Worm (Caenorhabditis elegans) whole organism, L3 larva: ENCODE measurements around the gene str-74.

Experiments
- R02D3.7 ChIP-seq: fragments of 150-350 bp; optimal IDR thresholded peaks from 2 replicates; lab custom pipeline; 2014; ENCODE audit warnings: missing biosample characterization, missing genetic modification characterization
- ZK546.5 ChIP-seq: sonication (generic microtip); optimal IDR thresholded peaks from 2 replicates; lab custom pipeline; 2017; ENCODE audit warnings: missing biosample characterization, missing genetic modification characterization
- aly-2 ChIP-seq: fragments of 150-350 bp; optimal IDR thresholded peaks from 2 replicates; lab custom pipeline; 2014; ENCODE audit warnings: missing biosample characterization, missing genetic modification characterization
- ama-1 ChIP-seq: fragments of 150-350 bp; optimal IDR thresholded peaks from 2 replicates; lab custom pipeline; 2018
- ceh-16 ChIP-seq: sonication (generic microtip); optimal IDR thresholded peaks from 2 replicates; lab custom pipeline; 2017; ENCODE audit warnings: missing biosample characterization, missing genetic modification characterization
- ceh-28 ChIP-seq: fragments of 150-350 bp; optimal IDR thresholded peaks from 2 replicates; lab custom pipeline; 2014; ENCODE audit warnings: missing biosample characterization, missing genetic modification reagents, missing genetic modification characterization
- ceh-82 ChIP-seq: fragments of 150-350 bp; optimal IDR thresholded peaks from 2 replicates; lab custom pipeline; 2014; ENCODE audit warnings: missing biosample characterization, missing genetic modification characterization
- ceh-9 ChIP-seq: sonication (generic microtip); optimal IDR thresholded peaks from 2 replicates; lab custom pipeline; 2018; ENCODE audit warnings: missing biosample characterization, missing genetic modification characterization
- daf-12 ChIP-seq: fragments of 150-350 bp; optimal IDR thresholded peaks from 2 replicates; lab custom pipeline; 2014; ENCODE audit warnings: missing biosample characterization, missing genetic modification reagents, missing genetic modification characterization
- egl-27 ChIP-seq: sonication (generic microtip); optimal IDR thresholded peaks from 4 replicates; lab custom pipeline; 2017; ENCODE audit warnings: missing biosample characterization, missing genetic modification reagents, missing genetic modification characterization
- egl-5 ChIP-seq: fragments of 150-350 bp; optimal IDR thresholded peaks from 2 replicates; lab custom pipeline; 2017; ENCODE audit warnings: missing biosample characterization, missing genetic modification reagents, missing genetic modification characterization, inconsistent platforms
- elt-1 ChIP-seq: fragments of 150-350 bp; optimal IDR thresholded peaks from 2 replicates; lab custom pipeline; 2014; ENCODE audit warnings: missing biosample characterization, missing genetic modification characterization
- elt-3 ChIP-seq, 3 experiments: fragments of 150-350 bp in 1 of 3; sonication (generic microtip) in 2 of 3; optimal IDR thresholded peaks; 2 replicates in 2 of 3; 4 replicates in 1 of 3; lab custom pipeline; 2014 to 2017; ENCODE audit warnings: missing biosample characterization in 3 of 3, missing genetic modification characterization in 3 of 3
- eor-1 ChIP-seq, 2 experiments: fragments of 150-350 bp; optimal IDR thresholded peaks; 2 replicates each; lab custom pipeline; 2014 to 2018; ENCODE audit warnings: missing biosample characterization in 2 of 2, missing genetic modification characterization in 2 of 2
- fos-1 ChIP-seq: fragments of 150-350 bp; optimal IDR thresholded peaks from 2 replicates; lab custom pipeline; 2014; ENCODE audit warnings: missing biosample characterization, missing genetic modification characterization
- jun-1 ChIP-seq: fragments of 150-350 bp; optimal IDR thresholded peaks from 2 replicates; lab custom pipeline; 2014; ENCODE audit warnings: missing biosample characterization, missing genetic modification reagents, missing genetic modification characterization
- lsy-12 ChIP-seq: sonication (generic microtip); optimal IDR thresholded peaks from 2 replicates; lab custom pipeline; 2016; ENCODE audit warnings: mild to moderate bottlenecking, missing genetic modification characterization, missing compliant biosample characterization
- mdl-1 ChIP-seq: fragments of 150-350 bp; optimal IDR thresholded peaks from 2 replicates; lab custom pipeline; 2014; ENCODE audit warnings: missing biosample characterization, missing genetic modification characterization
- nfya-1 ChIP-seq: sonication (generic microtip); optimal IDR thresholded peaks from 2 replicates; lab custom pipeline; 2017; ENCODE audit warnings: missing genetic modification characterization, mild to moderate bottlenecking, missing compliant biosample characterization, antibody characterized with exemption, moderate library complexity; ENCODE audit not compliant: insufficient read depth
- nhr-12 ChIP-seq: fragments of 150-350 bp; optimal IDR thresholded peaks from 2 replicates; lab custom pipeline; 2014; ENCODE audit warnings: missing biosample characterization, missing genetic modification characterization
- nhr-23 ChIP-seq: fragments of 150-350 bp; optimal IDR thresholded peaks from 2 replicates; lab custom pipeline; 2014; ENCODE audit warnings: missing biosample characterization, missing genetic modification reagents, missing genetic modification characterization
- nhr-237 ChIP-seq: fragments of 150-350 bp; optimal IDR thresholded peaks from 2 replicates; lab custom pipeline; 2014; ENCODE audit warnings: missing biosample characterization, missing genetic modification characterization
- nhr-25 ChIP-seq: sonication (generic microtip); optimal IDR thresholded peaks from 2 replicates; lab custom pipeline; 2017; ENCODE audit warnings: missing biosample characterization, missing genetic modification characterization
- nhr-28 ChIP-seq: fragments of 150-350 bp; optimal IDR thresholded peaks from 2 replicates; lab custom pipeline; 2014; ENCODE audit warnings: missing biosample characterization, missing genetic modification characterization
- nhr-43 ChIP-seq: sonication (generic microtip); optimal IDR thresholded peaks from 2 replicates; lab custom pipeline; 2016; ENCODE audit warnings: mild to moderate bottlenecking, missing genetic modification characterization, missing compliant biosample characterization; ENCODE audit not compliant: poor library complexity, severe bottlenecking
- nhr-67 ChIP-seq: fragments of 150-350 bp; optimal IDR thresholded peaks from 2 replicates; lab custom pipeline; 2014; ENCODE audit warnings: missing biosample characterization, missing genetic modification characterization
- nhr-76 ChIP-seq: fragments of 150-350 bp; sonication (generic microtip); optimal IDR thresholded peaks from 5 replicates; lab custom pipeline; 2014; ENCODE audit warnings: missing biosample characterization, missing genetic modification characterization
- pha-4 ChIP-seq: fragments of 150-350 bp; optimal IDR thresholded peaks from 2 replicates; lab custom pipeline; 2014; ENCODE audit warnings: missing biosample characterization, missing genetic modification reagents, missing genetic modification characterization
- pqm-1 ChIP-seq: fragments of 150-350 bp; optimal IDR thresholded peaks from 2 replicates; lab custom pipeline; 2017; ENCODE audit warnings: missing biosample characterization, missing genetic modification characterization, inconsistent platforms
- sea-2 ChIP-seq: fragments of 150-350 bp; sonication (generic microtip); optimal IDR thresholded peaks from 4 replicates; lab custom pipeline; 2014; ENCODE audit warnings: missing biosample characterization, missing genetic modification reagents, missing genetic modification characterization
- skn-1 ChIP-seq: fragments of 150-350 bp; optimal IDR thresholded peaks from 2 replicates; lab custom pipeline; 2014; ENCODE audit warnings: missing biosample characterization, missing genetic modification characterization
- tbx-2 ChIP-seq: sonication (generic microtip); optimal IDR thresholded peaks from 2 replicates; lab custom pipeline; 2016; ENCODE audit warnings: mild to moderate bottlenecking, missing genetic modification characterization, missing compliant biosample characterization
- unc-39 ChIP-seq: sonication (generic microtip); optimal IDR thresholded peaks from 4 replicates; lab custom pipeline; 2017; ENCODE audit warnings: missing biosample characterization, missing genetic modification characterization
- unc-62 ChIP-seq: fragments of 150-350 bp; sonication (generic microtip); optimal IDR thresholded peaks from 4 replicates; lab custom pipeline; 2014; ENCODE audit warnings: missing biosample characterization, missing genetic modification reagents, missing genetic modification characterization
- zag-1 ChIP-seq: fragments of 150-350 bp; optimal IDR thresholded peaks from 2 replicates; lab custom pipeline; 2014; ENCODE audit warnings: missing biosample characterization, missing genetic modification characterization
- ztf-11 ChIP-seq: fragments of 150-350 bp; optimal IDR thresholded peaks from 2 replicates; lab custom pipeline; 2014; ENCODE audit warnings: missing biosample characterization, missing genetic modification characterization
- ztf-4 ChIP-seq: fragments of 150-350 bp; optimal IDR thresholded peaks from 2 replicates; lab custom pipeline; 2014; ENCODE audit warnings: missing biosample characterization, missing genetic modification characterization

str-74 gene

DNA sequence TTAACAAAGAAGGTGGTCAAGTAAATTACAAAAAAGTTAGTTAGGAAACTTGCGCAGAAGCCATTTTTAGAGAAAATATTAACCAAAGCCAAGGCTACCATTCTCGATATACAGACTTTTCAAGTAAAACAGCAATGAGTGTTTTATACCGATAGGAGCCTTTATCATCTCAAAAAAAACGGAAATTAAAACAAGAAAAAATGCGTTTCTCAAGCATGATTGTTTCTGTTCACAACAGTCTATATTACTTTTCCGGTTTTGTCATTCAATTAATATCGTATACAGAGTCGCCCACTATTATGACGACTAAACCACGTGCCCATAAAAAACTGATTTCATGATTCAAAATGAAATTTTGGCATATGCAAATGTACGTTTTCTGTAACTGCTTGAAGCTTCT lies at the start of gene str-74:
str-74 (minus strand) TSS at position 101 of the 400 bp plus-strand sequence.
- TF ChIP-seq nhr-67 (tag; lab: Kevin White, UChicago), result no peak
- no peak for TF ChIP-seq jun-1 (tag; lab: Kevin White, UChicago)
- TF ChIP-seq nhr-76 (tag; lab: Kevin White, UChicago), result no peak
- TF ChIP-seq mdl-1 (tag; lab: Kevin White, UChicago), result no peak
- no peak for TF ChIP-seq ceh-28 (tag; lab: Kevin White, UChicago)
- TF ChIP-seq pha-4 (tag; lab: Kevin White, UChicago), result no peak
- TF ChIP-seq egl-5 (tag; lab: Kevin White, UChicago), result no peak
- TF ChIP-seq nhr-25, result no peak
- TF ChIP-seq ZK546.5 (tag; lab: Kevin White, UChicago), result no peak
- TF ChIP-seq egl-27 (tag; lab: Kevin White, UChicago), result no peak

DNA sequence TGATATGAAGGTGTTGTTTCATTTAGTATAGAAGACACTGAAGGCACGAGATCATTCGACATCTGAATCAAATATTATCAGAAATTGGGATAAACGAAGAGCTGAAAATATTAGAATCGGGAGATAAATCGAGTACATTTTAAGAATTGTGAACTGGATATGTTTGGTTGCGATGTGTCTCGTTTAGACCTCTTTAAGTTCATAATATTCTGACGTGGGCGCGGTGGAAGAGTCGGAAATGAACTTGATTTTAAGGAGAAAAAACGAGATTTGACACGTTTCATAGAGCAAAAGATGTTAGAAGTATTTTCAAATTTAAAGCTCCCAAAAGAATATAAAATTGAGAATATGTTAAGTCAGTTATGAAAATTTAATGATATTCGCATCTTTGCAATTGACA lies 44.8 kb upstream of the str-74 start, which contains the start of gene npr-6:
npr-6 (minus strand) TSS at position 101 of the 400 bp plus-strand sequence.
- TF ChIP-seq ceh-9 (no peak), skn-1 (no peak), jun-1 (tag; lab: Kevin White, UChicago) (no peak), unc-39 (tag; lab: Kevin White, UChicago) (no peak), nhr-237 (no peak), ceh-16 (no peak), ZK546.5 (tag; lab: Kevin White, UChicago) (no peak), sea-2 (GFP tag; lab: Kevin White, UChicago) (no peak), fos-1 (tag; lab: Kevin White, UChicago) (no peak), ztf-4 (tag; lab: Kevin White, UChicago) (no peak), aly-2 (tag; lab: Kevin White, UChicago) (no peak), ceh-82 (tag; lab: Kevin White, UChicago) (no peak), nhr-43 (tag; lab: Kevin White, UChicago) (no peak), ztf-11 (tag; lab: Kevin White, UChicago) (no peak), pha-4 (tag; lab: Kevin White, UChicago) (no peak), R02D3.7 (tag; lab: Kevin White, UChicago) (no peak), mdl-1 (tag; lab: Kevin White, UChicago) (no peak), elt-1 (tag; lab: Kevin White, UChicago) (no peak)
- TF ChIP-seq, all 47 proteins: peak for 0

DNA sequence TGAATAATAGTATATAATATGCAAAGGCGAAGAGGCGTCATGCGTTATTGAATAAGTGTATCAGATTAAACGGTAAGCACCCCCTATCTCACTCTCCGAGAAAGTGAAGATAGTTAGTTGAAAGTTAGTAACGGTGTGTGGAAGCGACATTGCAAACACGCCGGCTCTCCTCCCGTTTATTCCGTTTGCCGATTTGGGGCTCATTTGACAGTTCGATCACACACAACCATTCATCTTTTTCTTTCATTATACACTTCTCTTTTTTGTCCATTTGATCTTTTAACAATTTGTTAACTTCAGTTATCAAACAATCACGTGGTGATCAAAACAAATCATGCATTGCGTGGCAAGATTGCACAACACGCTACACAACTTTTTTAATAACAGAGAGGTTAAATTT lies 38.5 kb upstream of the str-74 start, which contains the start of gene slc-9B.1:
slc-9B.1 (plus strand) TSS at position 301 of the 400 bp plus-strand sequence.
- no peak for TF ChIP-seq egl-5 (tag; lab: Kevin White, UChicago)
- TF ChIP-seq ceh-82 (tag; lab: Kevin White, UChicago), result no peak
- TF ChIP-seq nfya-1, result no peak
- TF ChIP-seq nhr-67 (tag; lab: Kevin White, UChicago), result no peak
- TF ChIP-seq elt-3 (tag; optimal IDR thresholded peaks at IDR 0.05; lab: Kevin White, UChicago), result no peak
- TF ChIP-seq pqm-1, result no peak
- TF ChIP-seq nhr-12 (tag; lab: Kevin White, UChicago), result no peak
- TF ChIP-seq skn-1, result no peak
- no peak for TF ChIP-seq zag-1 (tag; lab: Kevin White, UChicago)
- no peak for TF ChIP-seq eor-1 (tag; optimal IDR thresholded peaks at IDR 0.05; lab: Kevin White, UChicago)
- no peak for TF ChIP-seq ZK546.5 (tag; lab: Kevin White, UChicago)
- no peak for TF ChIP-seq lsy-12
- no peak for TF ChIP-seq nhr-28 (tag; lab: Kevin White, UChicago)
- TF ChIP-seq ceh-16, result no peak
- no peak for TF ChIP-seq ztf-4 (tag; lab: Kevin White, UChicago)
- TF ChIP-seq nhr-23 (tag; lab: Kevin White, UChicago), result no peak
- TF ChIP-seq ama-1 (lab: Kevin White, UChicago), result no peak
- no peak for TF ChIP-seq tbx-2 (tag; lab: Kevin White, UChicago)
- no peak for TF ChIP-seq mdl-1 (tag; lab: Kevin White, UChicago)

- TF ChIP-seq egl-27 (tag; lab: Kevin White, UChicago), result no peak
- no peak for TF ChIP-seq aly-2 (tag; lab: Kevin White, UChicago)
- no peak for TF ChIP-seq jun-1 (tag; lab: Kevin White, UChicago)
- TF ChIP-seq skn-1, result no peak
- TF ChIP-seq mdl-1 (tag; lab: Kevin White, UChicago), result no peak
- TF ChIP-seq ztf-11 (tag; lab: Kevin White, UChicago), result no peak
- no peak for TF ChIP-seq daf-12 (tag; lab: Kevin White, UChicago)
- no peak for TF ChIP-seq unc-62 (GFP tag; lab: Kevin White, UChicago)
- no peak for TF ChIP-seq ama-1 (lab: Kevin White, UChicago)
- TF ChIP-seq nhr-28 (tag; lab: Kevin White, UChicago), result no peak
These were observed 36.3 kb upstream of the str-74 start for ce11 chrX:10277118-10277517.
